Worm (Caenorhabditis elegans): ENCODE measurements around the gene srlf-17.

srlf-17 gene

DNA sequence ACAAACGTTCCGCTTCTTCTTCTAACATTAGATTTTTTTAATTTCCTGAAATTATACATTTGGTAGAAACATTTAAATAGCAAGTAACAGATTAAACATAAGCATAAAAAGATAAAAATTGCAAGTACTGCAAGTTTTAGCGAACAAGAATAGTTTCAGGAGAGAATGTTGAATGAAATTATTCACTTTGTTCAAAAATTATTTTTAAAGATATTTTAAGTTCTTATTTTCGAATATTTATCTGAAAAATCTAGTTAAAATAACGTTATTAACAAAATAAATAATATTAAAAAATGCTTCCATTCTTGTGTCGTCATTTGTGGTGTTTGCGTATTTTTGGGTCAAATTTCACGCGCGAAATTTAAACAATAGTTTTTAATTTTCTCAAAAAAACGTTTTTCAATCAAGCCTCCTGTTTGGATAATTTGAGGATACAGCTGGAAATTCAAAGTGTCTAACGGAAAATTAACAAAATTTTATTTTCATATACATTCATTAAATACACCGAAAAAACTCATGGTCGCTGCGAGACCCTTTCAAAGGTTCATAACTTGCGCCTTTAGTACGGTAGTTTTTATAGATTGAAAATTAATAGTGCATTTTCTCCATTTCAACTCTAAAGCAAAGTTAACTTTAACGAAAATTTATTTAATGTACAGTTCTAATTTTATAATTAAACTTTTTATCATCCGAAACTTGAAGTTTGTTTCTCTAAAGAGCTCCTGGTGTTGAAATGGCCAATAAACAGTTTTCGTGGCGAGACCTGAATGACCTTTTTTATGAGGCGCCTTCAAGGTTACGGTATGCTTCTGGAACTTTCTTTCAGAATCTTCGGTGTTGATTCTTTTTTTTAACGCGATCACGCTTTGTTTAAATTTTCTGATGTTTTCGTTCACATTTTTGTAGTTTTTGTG, 40.1 kb upstream of the srlf-17 start, which contains the start of gene skih-2 (continued):
- no peak for TF ChIP-seq lsy-27 (tag; optimal IDR thresholded peaks at IDR 0.05; ENCODE audit: borderline replicate concordance, insufficient read depth)
- no peak for TF ChIP-seq K11D2.4 (GFP tag; IDR thresholded peaks at IDR 0.05)
- no peak for TF ChIP-seq hlh-12 (tag; optimal IDR thresholded peaks at IDR 0.05)
- TF ChIP-seq ekl-4 (GFP tag; IDR thresholded peaks at IDR 0.05), result 0 out of 2 replicates have a peak, but pooled peaks have one; percentile 15
- no peak for TF ChIP-seq nhr-80 (tag; optimal IDR thresholded peaks at IDR 0.05)
- TF ChIP-seq K12H6.12 (tag; optimal IDR thresholded peaks at IDR 0.05), result no peak
- TF ChIP-seq F33H1.4 (GFP tag; IDR thresholded peaks at IDR 0.05), result peak; percentile 89
- no peak for TF ChIP-seq F23B12.7 (tag; optimal IDR thresholded peaks at IDR 0.05; ENCODE audit: insufficient read depth)
- no peak for TF ChIP-seq hmg-20 (GFP tag; IDR thresholded peaks at IDR 0.05)
- peak; percentile 95 for TF ChIP-seq madf-6 (GFP tag; IDR thresholded peaks at IDR 0.05)
- TF ChIP-seq pha-4 (tag; optimal IDR thresholded peaks at IDR 0.05), result no peak
- no peak for TF ChIP-seq tbx-9 (tag; optimal IDR thresholded peaks at IDR 0.05; ENCODE audit: borderline replicate concordance)
- TF ChIP-seq B0336.3 (GFP tag; IDR thresholded peaks at IDR 0.05), result no peak
- no peak for TF ChIP-seq snpc-1.1 (tag; optimal IDR thresholded peaks at IDR 0.05; ENCODE audit: insufficient read depth)
- no peak for TF ChIP-seq ztf-22 (GFP tag; optimal IDR thresholded peaks at IDR 0.05)
- TF ChIP-seq F22D6.2 (tag; optimal IDR thresholded peaks at IDR 0.05), result no peak
- TF ChIP-seq cebp-1 (GFP tag; IDR thresholded peaks at IDR 0.05), result no peak
- TF ChIP-seq cebp-1 (tag; optimal IDR thresholded peaks at IDR 0.05), result no peak
- no peak for TF ChIP-seq F57C9.4 (tag; optimal IDR thresholded peaks at IDR 0.05)
- TF ChIP-seq ceh-91 (GFP tag; IDR thresholded peaks at IDR 0.05), result peak; percentile 73
- peak; percentile 91 for TF ChIP-seq xnd-1 (tag; optimal IDR thresholded peaks at IDR 0.05)
- TF ChIP-seq ztf-6 (GFP tag; IDR thresholded peaks at IDR 0.05), result no peak
- peak in 1 of 3 experiments; percentile 81 for TF ChIP-seq lin-35 (GFP tag; optimal IDR thresholded peaks at IDR 0.05)
- no peak for TF ChIP-seq F52B5.7 (tag; optimal IDR thresholded peaks at IDR 0.05)
- TF ChIP-seq nhr-27 (tag; optimal IDR thresholded peaks at IDR 0.05), result no peak
- TF ChIP-seq snpc-4 (GFP tag; optimal IDR thresholded peaks at IDR 0.05), result no peak
- peak in 2 of 4 experiments; percentile 16 to 20 for TF ChIP-seq snpc-4 (tag; optimal IDR thresholded peaks at IDR 0.05)

DNA sequence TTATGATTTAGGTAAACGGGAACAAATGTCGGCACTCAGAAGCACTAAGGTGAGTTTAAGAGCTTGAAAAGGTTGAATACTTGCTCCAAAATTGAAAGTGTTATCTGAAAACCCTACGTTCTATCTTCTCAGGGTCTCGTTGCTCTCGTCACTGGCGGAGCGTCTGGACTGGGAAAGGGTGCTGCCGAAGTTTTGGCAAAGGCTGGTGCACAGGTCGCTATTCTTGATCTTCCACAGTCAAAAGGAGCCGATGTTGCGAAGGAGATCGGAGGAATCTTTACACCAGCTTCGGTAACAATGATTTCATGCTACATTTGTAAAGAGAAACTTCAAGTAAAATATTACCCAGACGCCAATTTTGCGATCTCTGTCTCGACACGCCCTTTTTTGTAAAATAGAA, 28.8 kb upstream of the srlf-17 start, which contains the start of gene ard-1:
ard-1 (plus strand) TSS at position 12 of the 400 bp plus-strand sequence.
- no peak for TF ChIP-seq dpff-1 (tag; optimal IDR thresholded peaks at IDR 0.05)
- 0 out of 2 replicates have a peak, but pooled peaks have one; percentile 39 for TF ChIP-seq B0336.3 (GFP tag; IDR thresholded peaks at IDR 0.05)
- no peak for TF ChIP-seq snpc-1.1 (tag; optimal IDR thresholded peaks at IDR 0.05; ENCODE audit: insufficient read depth)
- 0 out of 2 replicates have a peak, but pooled peaks have one; percentile 15 for TF ChIP-seq hsf-1 (GFP tag; IDR thresholded peaks at IDR 0.05)
- 0 out of 2 replicates have a peak, but pooled peaks have one; percentile 32 for TF ChIP-seq madf-3 (GFP tag; IDR thresholded peaks at IDR 0.05)
- peak; percentile 10 for TF ChIP-seq xnd-1 (tag; optimal IDR thresholded peaks at IDR 0.05)
- no peak for TF ChIP-seq lin-26 (GFP tag; IDR thresholded peaks at IDR 0.05)

DNA sequence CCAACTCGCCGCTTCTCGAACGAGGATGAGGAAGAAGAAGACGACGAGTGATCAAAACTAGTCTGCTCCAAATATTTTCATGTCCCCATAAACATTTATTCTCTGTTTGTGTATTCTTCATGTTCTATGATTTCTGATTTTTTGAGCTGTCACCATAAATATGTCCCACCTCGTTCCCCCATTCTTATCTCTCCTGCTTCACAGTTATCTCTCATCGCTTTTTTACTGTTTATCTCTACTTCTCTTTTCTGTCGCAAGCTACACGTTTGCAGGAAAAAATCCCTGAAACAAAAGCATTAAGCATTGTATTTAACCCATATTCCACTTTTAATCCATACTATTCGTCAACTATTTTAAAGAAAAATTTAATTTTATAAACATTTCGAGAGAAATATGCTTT, 28.3 kb upstream of the srlf-17 start:
- TF ChIP-seq cebp-2 (GFP tag; IDR thresholded peaks at IDR 0.05) (no peak), let-607 (tag; optimal IDR thresholded peaks at IDR 0.05) (peak in 1 of 2 experiments; percentile 8), let-526 (GFP tag; IDR thresholded peaks at IDR 0.05) (no peak), zfh-2 (GFP tag; conservative IDR thresholded peaks at IDR 0.05) (no peak), nhr-80 (tag; optimal IDR thresholded peaks at IDR 0.05) (peak; percentile 45), F57C9.4 (tag; optimal IDR thresholded peaks at IDR 0.05) (no peak), ama-1 (optimal IDR thresholded peaks at IDR 0.05) (no peak), ama-1 (GFP tag; optimal IDR thresholded peaks at IDR 0.05) (peak in 1 of 2 experiments; percentile 44), hmg-1.2 (GFP tag; IDR thresholded peaks at IDR 0.05) (peak; percentile 29; the same call in 1 of the 2 replicates)
